Worm (Caenorhabditis elegans): ENCODE measurements around the gene best-13.

DNA sequence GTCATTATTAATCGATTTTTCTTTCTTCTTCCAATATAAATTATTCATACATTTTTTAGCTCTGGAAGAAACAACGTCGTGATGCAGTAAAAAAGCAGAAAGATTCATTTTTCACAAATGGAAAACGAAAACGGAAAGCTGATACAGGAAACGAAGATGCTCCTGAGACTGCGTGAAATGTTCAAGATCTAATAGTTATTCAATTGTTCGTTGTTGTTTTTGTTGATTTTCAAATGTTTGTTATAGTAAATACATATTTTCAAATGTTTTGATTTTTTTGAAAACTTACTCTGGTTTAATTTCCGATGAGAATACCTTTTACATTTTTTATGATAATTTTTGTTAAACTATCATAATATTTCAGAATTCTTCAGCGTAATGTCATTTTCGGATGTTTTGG is 39.9 kb upstream of the best-13 start, which contains the start of gene K07F5.16:
- TF ChIP-seq lin-39 (tag; optimal IDR thresholded peaks at IDR 0.05) (no peak), aly-2 (tag; optimal IDR thresholded peaks at IDR 0.05) (no peak), pqm-1 (tag; optimal IDR thresholded peaks at IDR 0.05) (no peak), ama-1 (optimal IDR thresholded peaks at IDR 0.05) (no peak), ztf-11 (tag; optimal IDR thresholded peaks at IDR 0.05) (no peak), ceh-82 (tag; optimal IDR thresholded peaks at IDR 0.05) (no peak)

Measured in whole organism, L1 larva.